Worm (Caenorhabditis elegans) whole organism, L3 larva: ENCODE measurements around the gene F21D9.11.

Experiments
- ZK546.5 ChIP-seq: sonication (generic microtip); optimal IDR thresholded peaks from 2 replicates; lab custom pipeline; 2017; ENCODE audit warnings: missing biosample characterization, missing genetic modification characterization
- aly-2 ChIP-seq: fragments of 150-350 bp; optimal IDR thresholded peaks from 2 replicates; lab custom pipeline; 2014; ENCODE audit warnings: missing biosample characterization, missing genetic modification characterization
- ama-1 ChIP-seq: fragments of 150-350 bp; optimal IDR thresholded peaks from 2 replicates; lab custom pipeline; 2018
- ceh-28 ChIP-seq: fragments of 150-350 bp; optimal IDR thresholded peaks from 2 replicates; lab custom pipeline; 2014; ENCODE audit warnings: missing biosample characterization, missing genetic modification reagents, missing genetic modification characterization
- ceh-82 ChIP-seq: fragments of 150-350 bp; optimal IDR thresholded peaks from 2 replicates; lab custom pipeline; 2014; ENCODE audit warnings: missing biosample characterization, missing genetic modification characterization
- ceh-9 ChIP-seq: sonication (generic microtip); optimal IDR thresholded peaks from 2 replicates; lab custom pipeline; 2018; ENCODE audit warnings: missing biosample characterization, missing genetic modification characterization
- daf-12 ChIP-seq: fragments of 150-350 bp; optimal IDR thresholded peaks from 2 replicates; lab custom pipeline; 2014; ENCODE audit warnings: missing biosample characterization, missing genetic modification reagents, missing genetic modification characterization
- egl-27 ChIP-seq: sonication (generic microtip); optimal IDR thresholded peaks from 4 replicates; lab custom pipeline; 2017; ENCODE audit warnings: missing biosample characterization, missing genetic modification reagents, missing genetic modification characterization
- egl-5 ChIP-seq: fragments of 150-350 bp; optimal IDR thresholded peaks from 2 replicates; lab custom pipeline; 2017; ENCODE audit warnings: missing biosample characterization, missing genetic modification reagents, missing genetic modification characterization, inconsistent platforms
- elt-1 ChIP-seq: fragments of 150-350 bp; optimal IDR thresholded peaks from 2 replicates; lab custom pipeline; 2014; ENCODE audit warnings: missing biosample characterization, missing genetic modification characterization
- elt-2 ChIP-seq: sonication (generic microtip); optimal IDR thresholded peaks from 2 replicates; lab custom pipeline; 2016; ENCODE audit warnings: missing genetic modification reagents, mild to moderate bottlenecking, missing genetic modification characterization, missing compliant biosample characterization
- elt-3 ChIP-seq, 3 experiments: fragments of 150-350 bp in 1 of 3; sonication (generic microtip) in 2 of 3; optimal IDR thresholded peaks; 2 replicates in 2 of 3; 4 replicates in 1 of 3; lab custom pipeline; 2014 to 2017; ENCODE audit warnings: missing biosample characterization in 3 of 3, missing genetic modification characterization in 3 of 3
- eor-1 ChIP-seq, 2 experiments: fragments of 150-350 bp; optimal IDR thresholded peaks; 2 replicates each; lab custom pipeline; 2014 to 2018; ENCODE audit warnings: missing biosample characterization in 2 of 2, missing genetic modification characterization in 2 of 2
- fkh-10 ChIP-seq: sonication (generic microtip); optimal IDR thresholded peaks from 2 replicates; lab custom pipeline; 2017; ENCODE audit warnings: missing biosample characterization, missing genetic modification reagents, missing genetic modification characterization
- fos-1 ChIP-seq: fragments of 150-350 bp; optimal IDR thresholded peaks from 2 replicates; lab custom pipeline; 2014; ENCODE audit warnings: missing biosample characterization, missing genetic modification characterization
- hmg-11 ChIP-seq: sonication (generic microtip); optimal IDR thresholded peaks from 2 replicates; lab custom pipeline; 2016; ENCODE audit warnings: missing genetic modification characterization, missing compliant biosample characterization
- lin-15B ChIP-seq: fragments of 150-350 bp; optimal IDR thresholded peaks from 2 replicates; lab custom pipeline; 2014; ENCODE audit warnings: missing biosample characterization, missing genetic modification characterization
- mdl-1 ChIP-seq: fragments of 150-350 bp; optimal IDR thresholded peaks from 2 replicates; lab custom pipeline; 2014; ENCODE audit warnings: missing biosample characterization, missing genetic modification characterization
- mml-1 ChIP-seq: fragments of 150-350 bp; sonication (generic microtip); optimal IDR thresholded peaks from 3 replicates; lab custom pipeline; 2014; ENCODE audit warnings: missing biosample characterization, missing genetic modification characterization
- nfya-1 ChIP-seq: sonication (generic microtip); optimal IDR thresholded peaks from 2 replicates; lab custom pipeline; 2017; ENCODE audit warnings: missing genetic modification characterization, mild to moderate bottlenecking, missing compliant biosample characterization, antibody characterized with exemption, moderate library complexity; ENCODE audit not compliant: insufficient read depth
- nhr-11 ChIP-seq: fragments of 150-350 bp; optimal IDR thresholded peaks from 2 replicates; lab custom pipeline; 2014; ENCODE audit warnings: missing biosample characterization, missing genetic modification characterization
- nhr-12 ChIP-seq: fragments of 150-350 bp; optimal IDR thresholded peaks from 2 replicates; lab custom pipeline; 2014; ENCODE audit warnings: missing biosample characterization, missing genetic modification characterization
- nhr-25 ChIP-seq: sonication (generic microtip); optimal IDR thresholded peaks from 2 replicates; lab custom pipeline; 2017; ENCODE audit warnings: missing biosample characterization, missing genetic modification characterization
- nhr-28 ChIP-seq: fragments of 150-350 bp; optimal IDR thresholded peaks from 2 replicates; lab custom pipeline; 2014; ENCODE audit warnings: missing biosample characterization, missing genetic modification characterization
- nhr-43 ChIP-seq: sonication (generic microtip); optimal IDR thresholded peaks from 2 replicates; lab custom pipeline; 2016; ENCODE audit warnings: mild to moderate bottlenecking, missing genetic modification characterization, missing compliant biosample characterization; ENCODE audit not compliant: poor library complexity, severe bottlenecking
- nhr-67 ChIP-seq: fragments of 150-350 bp; optimal IDR thresholded peaks from 2 replicates; lab custom pipeline; 2014; ENCODE audit warnings: missing biosample characterization, missing genetic modification characterization
- nhr-76 ChIP-seq: fragments of 150-350 bp; sonication (generic microtip); optimal IDR thresholded peaks from 5 replicates; lab custom pipeline; 2014; ENCODE audit warnings: missing biosample characterization, missing genetic modification characterization
- nhr-77 ChIP-seq: fragments of 150-350 bp; optimal IDR thresholded peaks from 2 replicates; lab custom pipeline; 2014; ENCODE audit warnings: missing biosample characterization, missing genetic modification characterization
- pha-4 ChIP-seq: fragments of 150-350 bp; optimal IDR thresholded peaks from 2 replicates; lab custom pipeline; 2014; ENCODE audit warnings: missing biosample characterization, missing genetic modification reagents, missing genetic modification characterization
- pqm-1 ChIP-seq: fragments of 150-350 bp; optimal IDR thresholded peaks from 2 replicates; lab custom pipeline; 2017; ENCODE audit warnings: missing biosample characterization, missing genetic modification characterization, inconsistent platforms
- skn-1 ChIP-seq: fragments of 150-350 bp; optimal IDR thresholded peaks from 2 replicates; lab custom pipeline; 2014; ENCODE audit warnings: missing biosample characterization, missing genetic modification characterization
- snpc-4 ChIP-seq: fragments of 150-350 bp; optimal IDR thresholded peaks from 2 replicates; lab custom pipeline; 2014; ENCODE audit warnings: missing biosample characterization, missing genetic modification characterization
- tbx-2 ChIP-seq: sonication (generic microtip); optimal IDR thresholded peaks from 2 replicates; lab custom pipeline; 2016; ENCODE audit warnings: mild to moderate bottlenecking, missing genetic modification characterization, missing compliant biosample characterization
- unc-39 ChIP-seq: sonication (generic microtip); optimal IDR thresholded peaks from 4 replicates; lab custom pipeline; 2017; ENCODE audit warnings: missing biosample characterization, missing genetic modification characterization
- unc-62 ChIP-seq: fragments of 150-350 bp; sonication (generic microtip); optimal IDR thresholded peaks from 4 replicates; lab custom pipeline; 2014; ENCODE audit warnings: missing biosample characterization, missing genetic modification reagents, missing genetic modification characterization
- zag-1 ChIP-seq: fragments of 150-350 bp; optimal IDR thresholded peaks from 2 replicates; lab custom pipeline; 2014; ENCODE audit warnings: missing biosample characterization, missing genetic modification characterization

The F21D9.11 gene

ce11 chrV:19217104-19217503 lies 34.8 kb upstream of the F21D9.11 start, which contains the start of gene srr-2:
TSS of gene srr-2 (minus strand) at chrV:19217176.
- TF ChIP-seq unc-39 (tag; lab: Kevin White, UChicago) (no peak), pha-4 (tag; lab: Kevin White, UChicago) (peak; percentile 47), daf-12 (tag; lab: Kevin White, UChicago) (no peak), elt-2 (tag; lab: Kevin White, UChicago) (peak; percentile 59), unc-62 (no peak), pqm-1 (tag; lab: Kevin White, UChicago) (peak; percentile 56), aly-2 (tag; lab: Kevin White, UChicago) (no peak), mdl-1 (tag; lab: Kevin White, UChicago) (no peak), nhr-11 (no peak), nfya-1 (tag; lab: Kevin White, UChicago) (no peak), fos-1 (no peak), nhr-67 (tag; lab: Kevin White, UChicago) (no peak), nhr-77 (tag; lab: Kevin White, UChicago) (no peak)

ce11 chrV:19217675-19218074 lies 34.3 kb upstream of the F21D9.11 start, which contains the start of gene oac-49:
TSS of gene oac-49 (plus strand) at chrV:19217975.
- no peak for TF ChIP-seq elt-2 (tag; lab: Kevin White, UChicago)
- no peak for TF ChIP-seq ceh-9
- TF ChIP-seq hmg-11 (tag; lab: Kevin White, UChicago): no peak
- no peak for TF ChIP-seq eor-1 (tag; optimal IDR thresholded peaks at IDR 0.05; lab: Kevin White, UChicago)
- TF ChIP-seq unc-39 (tag; lab: Kevin White, UChicago): no peak
- no peak for TF ChIP-seq elt-3 (tag; optimal IDR thresholded peaks at IDR 0.05; lab: Kevin White, UChicago)
- no peak for TF ChIP-seq snpc-4 (tag; lab: Kevin White, UChicago)
- no peak for TF ChIP-seq nhr-12 (tag; lab: Kevin White, UChicago)
- TF ChIP-seq ZK546.5 (tag; lab: Kevin White, UChicago): no peak
- no peak for TF ChIP-seq nhr-76 (tag; lab: Kevin White, UChicago)
- no peak for TF ChIP-seq elt-1 (tag; lab: Kevin White, UChicago)
- no peak for TF ChIP-seq daf-12 (tag; lab: Kevin White, UChicago)
- TF ChIP-seq lin-15B (tag; lab: Kevin White, UChicago): no peak
- no peak for TF ChIP-seq fos-1
- no peak for TF ChIP-seq skn-1 (tag; lab: Kevin White, UChicago)
- no peak for TF ChIP-seq unc-62
- no peak for TF ChIP-seq zag-1 (tag; lab: Kevin White, UChicago)
- TF ChIP-seq, all 47 proteins: peak for 0

ce11 chrV:19230413-19230812 lies 21.5 kb upstream of the F21D9.11 start, which contains the start of gene sqst-3:
TSS of gene sqst-3 (plus strand) at chrV:19230782.
- no peak for TF ChIP-seq fos-1
- TF ChIP-seq elt-2 (tag; lab: Kevin White, UChicago): peak; percentile 53
- TF ChIP-seq, all 47 proteins: peak for 1

ce11 chrV:19231167-19231566 lies 20.8 kb upstream of the F21D9.11 start:
- TF ChIP-seq ama-1 (lab: Kevin White, UChicago) (no peak), egl-5 (no peak), egl-27 (tag; lab: Kevin White, UChicago) (no peak), unc-62 (no peak), zag-1 (tag; lab: Kevin White, UChicago) (no peak), skn-1 (tag; lab: Kevin White, UChicago) (no peak), pqm-1 (tag; lab: Kevin White, UChicago) (no peak), nhr-76 (tag; lab: Kevin White, UChicago) (no peak), nhr-25 (tag; lab: Kevin White, UChicago) (no peak), ceh-28 (tag; lab: Kevin White, UChicago) (no peak), ceh-82 (tag; lab: Kevin White, UChicago) (no peak), fkh-10 (no peak), tbx-2 (tag; lab: Kevin White, UChicago) (no peak), nhr-12 (tag; lab: Kevin White, UChicago) (no peak), nhr-11 (no peak), unc-39 (tag; lab: Kevin White, UChicago) (no peak), nhr-28 (tag; lab: Kevin White, UChicago) (no peak), lin-15B (tag; lab: Kevin White, UChicago) (no peak), nhr-43 (tag; lab: Kevin White, UChicago) (no peak), mml-1 (tag; lab: Kevin White, UChicago) (no peak)
